Worm (Caenorhabditis elegans) whole organism, young adult: Measurements from ENCODE around the gene dat-1.

ENCODE experiments used
- T07F8.4 ChIP-seq: sonication (generic microtip); optimal IDR thresholded peaks from 2 replicates; lab custom pipeline; 2016; ENCODE audit warnings: mild to moderate bottlenecking, missing genetic modification characterization, moderate library complexity, missing compliant biosample characterization
- ama-1 ChIP-seq, 3 experiments: fragments of 150-350 bp in 1 of 3; sonication (generic microtip) in 2 of 3; optimal IDR thresholded peaks; 2 replicates each; lab custom pipeline; 2014 to 2018; ENCODE audit warnings: missing biosample characterization in 2 of 3, missing genetic modification characterization in 2 of 3, missing genetic modification reagents in 2 of 3
- hlh-26 ChIP-seq: fragments of 200-800 bp; sonication (Bioruptor generic); conservative IDR thresholded peaks from 2 replicates; pipeline ENCODE4 v1.3.6; 2022; ENCODE audit warnings: missing genetic modification reagents, missing genetic modification characterization, missing compliant biosample characterization
- mes-4 ChIP-seq: sonication (generic microtip); optimal IDR thresholded peaks from 2 replicates; lab custom pipeline; 2016; ENCODE audit warnings: missing genotype, missing genetic modification characterization, missing compliant biosample characterization
- snpc-4 ChIP-seq, 5 experiments: fragments of 150-350 bp in 1 of 5; sonication (generic microtip) in 4 of 5; optimal IDR thresholded peaks; 2 replicates each; lab custom pipeline; 2014 to 2018; ENCODE audit warnings: missing genetic modification characterization in 5 of 5, missing biosample characterization in 3 of 5, antibody characterized with exemption in 2 of 5, mild to moderate bottlenecking in 2 of 5, missing compliant biosample characterization in 2 of 5, missing genotype in 2 of 5, moderate library complexity in 2 of 5, missing genetic modification reagents in 1 of 5
- somi-1 ChIP-seq: fragments of 200-800 bp; sonication (Bioruptor generic); optimal IDR thresholded peaks from 2 replicates; lab custom pipeline; 2018; ENCODE audit warnings: mild to moderate bottlenecking, missing genetic modification characterization, missing compliant biosample characterization
- tbp1 ChIP-seq: fragments of 200-800 bp; sonication (Bioruptor generic); optimal IDR thresholded peaks from 2 replicates; lab custom pipeline; 2018; ENCODE audit warnings: mild to moderate bottlenecking, missing genetic modification characterization, missing compliant biosample characterization

ce11 chrIII:9231173-9231572 lies 11.6 kb upstream of the dat-1 start, which contains the start of gene T23G5.3:
- TF ChIP-seq somi-1 (GFP tag; lab: Kevin White, UChicago) = no peak
- TF ChIP-seq T07F8.4 (tag; lab: Kevin White, UChicago) = no peak
- no peak for TF ChIP-seq mes-4
- TF ChIP-seq snpc-4 (GFP tag; optimal IDR thresholded peaks at IDR 0.05; lab: Kevin White, UChicago) = no peak
- no peak for TF ChIP-seq snpc-4 (tag; optimal IDR thresholded peaks at IDR 0.05; lab: Kevin White, UChicago)
- TF ChIP-seq tbp1 (GFP tag; lab: Kevin White, UChicago) = no peak
- no peak for TF ChIP-seq hlh-26 (GFP tag; lab: Robert Waterston, UW)
- no peak for TF ChIP-seq ama-1 (optimal IDR thresholded peaks at IDR 0.05; lab: Kevin White, UChicago)
- TF ChIP-seq ama-1 (GFP tag; optimal IDR thresholded peaks at IDR 0.05; lab: Kevin White, UChicago) = no peak
